Fruit fly (Drosophila melanogaster): ENCODE data around the gene CG42304.

Gene CG42304

dm6 chr3L:2634929-2635799, 16.7 kb upstream of the CG42304 start (continued):
- TF ChIP-seq lab (GFP tag; optimal IDR thresholded peaks at IDR 0.05) (peak; percentile 96), Rx (GFP tag; IDR thresholded peaks at IDR 0.05) (peak; percentile 74), dimm (GFP tag; IDR thresholded peaks at IDR 0.05) (no peak), Ets97D (GFP tag; optimal IDR thresholded peaks at IDR 0.05) (peak; percentile 98), Dfd (GFP tag; optimal IDR thresholded peaks at IDR 0.05) (no peak), CG17612 (GFP tag; IDR thresholded peaks at IDR 0.05) (0 out of 2 replicates have a peak, but pooled peaks have one; percentile 48), kni (GFP tag; optimal IDR thresholded peaks at IDR 0.05) (peak; percentile 94), CG4707 (GFP tag; optimal IDR thresholded peaks at IDR 0.05) (peak; percentile 53), cwo (GFP tag; optimal IDR thresholded peaks at IDR 0.05) (peak; percentile 48), CG4328 (GFP tag; optimal IDR thresholded peaks at IDR 0.05) (peak; percentile 94), CG10565 (GFP tag; optimal IDR thresholded peaks at IDR 0.05) (no peak), CG18476 (GFP tag; optimal IDR thresholded peaks at IDR 0.05) (peak; percentile 61), Sry-β (GFP tag; optimal IDR thresholded peaks at IDR 0.05) (peak; percentile 51), toy (GFP tag; IDR thresholded peaks at IDR 0.05) (peak; percentile 64; the same call in 1 of the 2 replicates), gcm2 (GFP tag; optimal IDR thresholded peaks at IDR 0.05) (peak; percentile 81), gfzf (GFP tag; optimal IDR thresholded peaks at IDR 0.05) (peak; percentile 32), cas (GFP tag; IDR thresholded peaks at IDR 0.05) (peak; percentile 74; the same call in 1 of the 2 replicates), ap (GFP tag; IDR thresholded peaks at IDR 0.05) (0 out of 2 replicates have a peak, but pooled peaks have one; percentile 20), CG4360 (GFP tag; IDR thresholded peaks at IDR 0.05) (peak; percentile 44; the same call in 1 of the 2 replicates), CG17359 (tag; optimal IDR thresholded peaks at IDR 0.05) (peak; percentile 74), ato (GFP tag; IDR thresholded peaks at IDR 0.05; ENCODE audit: partially characterized antibody) (peak; percentile 82), MESR4 (GFP tag; optimal IDR thresholded peaks at IDR 0.05) (peak; percentile 42), unc-4 (GFP tag; IDR thresholded peaks at IDR 0.05; ENCODE audit: partially characterized antibody) (peak; percentile 76), fd102C (GFP tag; optimal IDR thresholded peaks at IDR 0.05) (peak; percentile 67), cato (GFP tag; optimal IDR thresholded peaks at IDR 0.05; ENCODE audit: borderline replicate concordance) (peak; percentile 52), tup (GFP tag; optimal IDR thresholded peaks at IDR 0.05) (peak; percentile 42), kah (GFP tag; optimal IDR thresholded peaks at IDR 0.05) (no peak), CG14710 (tag; optimal IDR thresholded peaks at IDR 0.05) (peak; percentile 78), tin (GFP tag; optimal IDR thresholded peaks at IDR 0.05) (peak; percentile 69), Hr3 (GFP tag; optimal IDR thresholded peaks at IDR 0.05) (peak; percentile 44), CG1792 (GFP tag; optimal IDR thresholded peaks at IDR 0.05) (peak; percentile 53), Sin3A (optimal IDR thresholded peaks at IDR 0.05) (peak; percentile 77), Hey (tag; optimal IDR thresholded peaks at IDR 0.05) (peak; percentile 87), B-H2 (GFP tag; optimal IDR thresholded peaks at IDR 0.05) (peak; percentile 91)

dm6 chr3L:2636023-2636968, 15.6 kb upstream of the CG42304 start:
- TF ChIP-seq Dp (GFP tag; optimal IDR thresholded peaks at IDR 0.05) (no peak), Deaf1 (tag; optimal IDR thresholded peaks at IDR 0.05) (peak; percentile 63), bigmax (GFP tag; optimal IDR thresholded peaks at IDR 0.05) (no peak), nom (GFP tag; optimal IDR thresholded peaks at IDR 0.05) (peak; percentile 6), Ets65A (GFP tag) (peak; percentile 53), CG18599 (GFP tag; optimal IDR thresholded peaks at IDR 0.05) (peak; percentile 35), row (GFP tag; IDR thresholded peaks at IDR 0.05) (peak; percentile 23; the same call in 1 of the 3 replicates), CG2875 (GFP tag; optimal IDR thresholded peaks at IDR 0.05) (no peak), zen2 (GFP tag; IDR thresholded peaks at IDR 0.05; ENCODE audit: partially characterized antibody) (0 out of 3 replicates have a peak, but pooled peaks have one; percentile 22), nmo (GFP tag; optimal IDR thresholded peaks at IDR 0.05) (peak; percentile 6), Awh (GFP tag; IDR thresholded peaks at IDR 0.05) (no peak), CG34224 (GFP tag; IDR thresholded peaks at IDR 0.05; ENCODE audit: partially characterized antibody) (peak; percentile 12; the same call in 1 of the 3 replicates), CG15073 (GFP tag; optimal IDR thresholded peaks at IDR 0.05) (no peak)

Data from whole organism, embryonic.